Worm (Caenorhabditis elegans) whole organism, L4 larva: Measurements from ENCODE around the gene Y69H2.17.

Experiments used
- F37D6.2 ChIP-seq: sonication (generic microtip); optimal IDR thresholded peaks from 2 replicates; lab custom pipeline; 2016; ENCODE audit warnings: mild to moderate bottlenecking, missing genetic modification characterization, missing compliant biosample characterization
- T20F7.1 ChIP-seq: fragments of 200-800 bp; sonication (Bioruptor generic); optimal IDR thresholded peaks from 2 replicates; lab custom pipeline; 2018; ENCODE audit warnings: mild to moderate bottlenecking, missing genetic modification characterization, missing compliant biosample characterization
- Y105C5A.15 ChIP-seq: fragments of 200-800 bp; sonication (Bioruptor generic); IDR thresholded peaks from 2 replicates; pipeline ENCODE4 v1.3.6; 2022; ENCODE audit warnings: missing genetic modification characterization, missing compliant biosample characterization
- Y5F2A.4 ChIP-seq: fragments of 200-800 bp; sonication (Bioruptor generic); optimal IDR thresholded peaks from 2 replicates; lab custom pipeline; 2018; ENCODE audit warnings: mild to moderate bottlenecking, missing genetic modification characterization, missing compliant biosample characterization
- ZK546.5 ChIP-seq, 2 experiments: sonication (generic microtip); optimal IDR thresholded peaks; 2 replicates each; lab custom pipeline; 2017; ENCODE audit warnings: missing biosample characterization in 2 of 2, missing genetic modification characterization in 2 of 2
- aha-1 ChIP-seq: fragments of 150-350 bp; peaks from one replicate; lab custom pipeline; 2014; ENCODE audit warnings: missing biosample characterization, missing genetic modification characterization
- aly-2 ChIP-seq: sonication (generic microtip); optimal IDR thresholded peaks from 2 replicates; lab custom pipeline; 2018; ENCODE audit warnings: missing biosample characterization, missing genetic modification characterization
- ama-1 ChIP-seq: fragments of 150-350 bp; optimal IDR thresholded peaks from 2 replicates; lab custom pipeline; 2014; ENCODE audit warnings: inconsistent platforms, mixed read lengths
- arid-1 ChIP-seq: fragments of 200-800 bp; sonication (Bioruptor generic); conservative IDR thresholded peaks from 2 replicates; pipeline ENCODE4 v1.3.6; 2022; ENCODE audit warnings: missing genetic modification reagents, missing genetic modification characterization, missing compliant biosample characterization
- ceh-82 ChIP-seq: sonication (generic microtip); optimal IDR thresholded peaks from 2 replicates; lab custom pipeline; 2017; ENCODE audit warnings: missing biosample characterization, missing genetic modification characterization
- cey-2 ChIP-seq: sonication (generic microtip); optimal IDR thresholded peaks from 3 replicates; lab custom pipeline; 2017; ENCODE audit warnings: missing genetic modification characterization, mild to moderate bottlenecking, missing compliant biosample characterization, antibody characterized with exemption, borderline replicate concordance; ENCODE audit not compliant: insufficient read depth
- daf-12 ChIP-seq: fragments of 150-350 bp; optimal IDR thresholded peaks from 2 replicates; lab custom pipeline; 2014; ENCODE audit warnings: missing biosample characterization, missing genetic modification reagents, missing genetic modification characterization
- daf-16 ChIP-seq, 3 experiments: sonication (generic microtip); optimal IDR thresholded peaks; 2 replicates each; lab custom pipeline; 2016 to 2017; ENCODE audit warnings: missing genetic modification characterization in 3 of 3, missing genetic modification reagents in 3 of 3, mild to moderate bottlenecking in 2 of 3, missing compliant biosample characterization in 2 of 3, missing biosample characterization in 1 of 3, moderate library complexity in 1 of 3
- dmd-6 ChIP-seq: fragments of 200-800 bp; sonication (Bioruptor generic); IDR thresholded peaks from 2 replicates; pipeline ENCODE4 v1.3.6; 2022; ENCODE audit warnings: missing genetic modification reagents, missing genetic modification characterization, missing compliant biosample characterization
- dmd-9 ChIP-seq: fragments of 200-800 bp; sonication (Bioruptor generic); IDR thresholded peaks from 2 replicates; pipeline ENCODE4 v1.3.6; 2022; ENCODE audit warnings: missing genetic modification reagents, missing genetic modification characterization, missing compliant biosample characterization
- egl-43 ChIP-seq: fragments of 200-800 bp; sonication (Bioruptor generic); IDR thresholded peaks from 2 replicates; pipeline ENCODE4 v1.3.6; 2022; ENCODE audit warnings: missing genetic modification reagents, missing genetic modification characterization, missing compliant biosample characterization
- gei-8 ChIP-seq: fragments of 200-800 bp; sonication (Bioruptor generic); optimal IDR thresholded peaks from 2 replicates; lab custom pipeline; 2018; ENCODE audit warnings: mild to moderate bottlenecking, missing genetic modification characterization, missing compliant biosample characterization
- hif-1 ChIP-seq, 2 experiments: sonication (generic microtip); optimal IDR thresholded peaks; 2 replicates each; lab custom pipeline; 2016 to 2017; ENCODE audit warnings: missing compliant biosample characterization in 2 of 2, missing genetic modification characterization in 2 of 2, missing genetic modification reagents in 2 of 2, missing genotype in 2 of 2, mild to moderate bottlenecking in 1 of 2
- hlh-11 ChIP-seq: fragments of 200-800 bp; sonication (Bioruptor generic); optimal IDR thresholded peaks from 2 replicates; lab custom pipeline; 2018; ENCODE audit warnings: mild to moderate bottlenecking, missing genetic modification characterization, missing compliant biosample characterization
- jun-1 ChIP-seq: fragments of 150-350 bp; optimal IDR thresholded peaks from 2 replicates; lab custom pipeline; 2014; ENCODE audit warnings: missing biosample characterization, missing genetic modification reagents, missing genetic modification characterization
- lim-7 ChIP-seq: fragments of 200-800 bp; sonication (Bioruptor generic); IDR thresholded peaks from 2 replicates; pipeline ENCODE4 v1.3.6; 2022; ENCODE audit warnings: missing genetic modification characterization, missing compliant biosample characterization
- lin-1 ChIP-seq: fragments of 200-800 bp; sonication (Bioruptor generic); IDR thresholded peaks from 2 replicates; pipeline ENCODE4 v1.3.6; 2022; ENCODE audit warnings: missing genetic modification reagents, missing genetic modification characterization, missing compliant biosample characterization
- lin-15B ChIP-seq: fragments of 150-350 bp; sonication (generic microtip); optimal IDR thresholded peaks from 3 replicates; lab custom pipeline; 2014; ENCODE audit warnings: missing biosample characterization, missing genetic modification characterization
- lin-29 ChIP-seq: fragments of 200-800 bp; sonication (Bioruptor generic); IDR thresholded peaks from 2 replicates; pipeline ENCODE4 v1.3.6; 2022; ENCODE audit warnings: missing genetic modification reagents, missing genetic modification characterization, missing compliant biosample characterization
- lin-38 ChIP-seq: fragments of 200-800 bp; sonication (Bioruptor generic); IDR thresholded peaks from 2 replicates; pipeline ENCODE4 v1.3.6; 2022; ENCODE audit warnings: missing genetic modification reagents, missing genetic modification characterization, missing compliant biosample characterization
- mdt-29 ChIP-seq: fragments of 200-800 bp; sonication (Bioruptor generic); IDR thresholded peaks from 2 replicates; pipeline ENCODE4 v1.3.6; 2022; ENCODE audit warnings: missing genetic modification reagents, missing genetic modification characterization, missing compliant biosample characterization
- mes-2 ChIP-seq: sonication (generic microtip); optimal IDR thresholded peaks from 2 replicates; lab custom pipeline; 2016; ENCODE audit warnings: missing genotype, mild to moderate bottlenecking, missing genetic modification characterization, missing compliant biosample characterization; ENCODE audit not compliant: poor library complexity, severe bottlenecking
- mxl-3 ChIP-seq: fragments of 200-800 bp; sonication (Bioruptor generic); optimal IDR thresholded peaks from 2 replicates; lab custom pipeline; 2018; ENCODE audit warnings: mild to moderate bottlenecking, missing genetic modification characterization, missing compliant biosample characterization
- nhr-10 ChIP-seq: fragments of 150-350 bp; optimal IDR thresholded peaks from 2 replicates; lab custom pipeline; 2014; ENCODE audit warnings: missing biosample characterization, missing genetic modification characterization
- nhr-102 ChIP-seq: sonication (generic microtip); optimal IDR thresholded peaks from 2 replicates; lab custom pipeline; 2016; ENCODE audit warnings: mild to moderate bottlenecking, missing genetic modification characterization, moderate library complexity, missing compliant biosample characterization
- nhr-111 ChIP-seq: fragments of 200-800 bp; sonication (Bioruptor generic); optimal IDR thresholded peaks from 2 replicates; lab custom pipeline; 2018; ENCODE audit warnings: mild to moderate bottlenecking, missing genetic modification characterization, missing compliant biosample characterization
- nhr-28 ChIP-seq: fragments of 150-350 bp; optimal IDR thresholded peaks from 2 replicates; lab custom pipeline; 2014; ENCODE audit warnings: missing biosample characterization, missing genetic modification characterization
- nhr-41 ChIP-seq: fragments of 200-800 bp; sonication (Bioruptor generic); IDR thresholded peaks from 2 replicates; pipeline ENCODE4 v1.3.6; 2022; ENCODE audit warnings: missing genetic modification reagents, missing genetic modification characterization, missing compliant biosample characterization
- nhr-42 ChIP-seq: fragments of 200-800 bp; sonication (Bioruptor generic); IDR thresholded peaks from 2 replicates; pipeline ENCODE4 v1.3.6; 2022; ENCODE audit warnings: missing genetic modification characterization, missing compliant biosample characterization
- nhr-48 ChIP-seq: sonication (generic microtip); optimal IDR thresholded peaks from 2 replicates; lab custom pipeline; 2016; ENCODE audit warnings: mild to moderate bottlenecking, missing genetic modification characterization, missing compliant biosample characterization
- nhr-77 ChIP-seq: fragments of 150-350 bp; optimal IDR thresholded peaks from 2 replicates; lab custom pipeline; 2014; ENCODE audit warnings: missing biosample characterization, missing genetic modification characterization
- pha-4 ChIP-seq, 2 experiments: fragments of 150-350 bp in 1 of 2; fragments of 200-800 bp in 1 of 2; sonication (Bioruptor generic) in 1 of 2; IDR thresholded peaks in 1 of 2; optimal IDR thresholded peaks in 1 of 2; 2 replicates each; pipeline versions ENCODE4 v1.3.6 to Lab custom; 2014 to 2022; ENCODE audit warnings: missing genetic modification characterization in 2 of 2, missing genetic modification reagents in 2 of 2, missing biosample characterization in 1 of 2, missing compliant biosample characterization in 1 of 2
- pqm-1 ChIP-seq: sonication (generic microtip); optimal IDR thresholded peaks from 2 replicates; lab custom pipeline; 2017; ENCODE audit warnings: missing biosample characterization, missing genetic modification characterization
- rbr-2 ChIP-seq: sonication (generic microtip); optimal IDR thresholded peaks from 2 replicates; lab custom pipeline; 2016; ENCODE audit warnings: missing genotype, missing genetic modification characterization, missing compliant biosample characterization
- set-16 ChIP-seq: fragments of 200-800 bp; sonication (Bioruptor generic); IDR thresholded peaks from 2 replicates; pipeline ENCODE4 v1.3.6; 2022; ENCODE audit warnings: missing genetic modification reagents, missing genetic modification characterization, missing compliant biosample characterization
- spr-1 ChIP-seq: sonication (generic microtip); optimal IDR thresholded peaks from 2 replicates; lab custom pipeline; 2016; ENCODE audit warnings: mild to moderate bottlenecking, missing genetic modification characterization, missing compliant biosample characterization
- unc-39 ChIP-seq: sonication (generic microtip); optimal IDR thresholded peaks from 2 replicates; lab custom pipeline; 2017; ENCODE audit warnings: missing biosample characterization, missing genetic modification characterization
- unc-62 ChIP-seq, 3 experiments: fragments of 150-350 bp in 1 of 3; sonication (generic microtip); optimal IDR thresholded peaks in 2 of 3; peaks in 1 of 3; 1 replicate in 1 of 3; 2 replicates in 2 of 3; lab custom pipeline; 2014 to 2017; ENCODE audit warnings: missing biosample characterization in 3 of 3, missing genetic modification characterization in 3 of 3, missing genetic modification reagents in 3 of 3, missing genotype in 1 of 3
- vab-7 ChIP-seq: fragments of 200-800 bp; sonication (Bioruptor generic); IDR thresholded peaks from 2 replicates; pipeline ENCODE4 v1.3.6; 2022; ENCODE audit warnings: missing genetic modification reagents, missing genetic modification characterization, missing compliant biosample characterization
- zip-11 ChIP-seq: fragments of 200-800 bp; sonication (Bioruptor generic); IDR thresholded peaks from 2 replicates; pipeline ENCODE4 v1.3.6; 2022; ENCODE audit warnings: missing genetic modification characterization, missing compliant biosample characterization
- zip-2 ChIP-seq: fragments of 150-350 bp; optimal IDR thresholded peaks from 2 replicates; lab custom pipeline; 2014; ENCODE audit warnings: missing biosample characterization, missing genetic modification characterization

The Y69H2.17 gene

ce11 chrV:18695469-18695868, 10.7 kb downstream of the Y69H2.17 start:
- no peak for TF ChIP-seq unc-62 (GFP tag; optimal IDR thresholded peaks at IDR 0.05 in 1 of 2; lab: Kevin White, UChicago)
- TF ChIP-seq unc-62 (tag; optimal IDR thresholded peaks at IDR 0.05; lab: Kevin White, UChicago) = no peak
- no peak for TF ChIP-seq ceh-82 (tag; lab: Kevin White, UChicago)
- TF ChIP-seq ZK546.5 (tag; optimal IDR thresholded peaks at IDR 0.05; lab: Kevin White, UChicago) = no peak
- no peak for TF ChIP-seq pqm-1
- peak; percentile 56; the same call in 1 of the 2 replicates for TF ChIP-seq set-16
- TF ChIP-seq egl-43 (GFP tag; lab: Robert Waterston, UW) = 0 out of 2 replicates have a peak, but pooled peaks have one; percentile 3

ce11 chrV:18699326-18699725, 14.6 kb downstream of the Y69H2.17 start, which contains the start of gene nhr-241:
Gene nhr-241, plus strand, starts transcription at chrV:18699451.
- TF ChIP-seq unc-39 (tag; lab: Kevin White, UChicago) (no peak), hif-1 (tag; optimal IDR thresholded peaks at IDR 0.05; lab: Kevin White, UChicago) (no peak), gei-8 (GFP tag; lab: Kevin White, UChicago) (no peak), aly-2 (tag; lab: Kevin White, UChicago) (no peak), pha-4 (GFP tag; IDR thresholded peaks at IDR 0.05; lab: Robert Waterston, UW) (no peak), pha-4 (tag; optimal IDR thresholded peaks at IDR 0.05; lab: Kevin White, UChicago) (no peak), lin-29 (GFP tag; lab: Robert Waterston, UW) (no peak), lin-15B (tag; lab: Kevin White, UChicago) (no peak), lin-38 (GFP tag; lab: Robert Waterston, UW) (no peak), set-16 (peak; percentile 84), egl-43 (GFP tag; lab: Robert Waterston, UW) (0 out of 2 replicates have a peak, but pooled peaks have one; percentile 46), lin-1 (GFP tag; lab: Robert Waterston, UW) (no peak), Y105C5A.15 (GFP tag; lab: Robert Waterston, UW) (no peak), aha-1 (tag; lab: Kevin White, UChicago) (peak; percentile 51)
- TF ChIP-seq, all 104 proteins: peak for 3

ce11 chrV:18701306-18701705, 16.6 kb downstream of the Y69H2.17 start, which contains the start of gene Y69H2.9:
Gene Y69H2.9, plus strand, starts transcription at chrV:18701538.
- TF ChIP-seq dmd-6 (peak; percentile 52; the same call in 1 of the 2 replicates), arid-1 (no peak), nhr-102 (tag; lab: Kevin White, UChicago) (no peak), zip-11 (GFP tag; lab: Robert Waterston, UW) (no peak), F37D6.2 (tag; lab: Kevin White, UChicago) (no peak), nhr-41 (GFP tag; lab: Robert Waterston, UW) (no peak), Y5F2A.4 (GFP tag; lab: Kevin White, UChicago) (no peak), nhr-111 (GFP tag; lab: Kevin White, UChicago) (no peak), lim-7 (GFP tag; lab: Robert Waterston, UW) (no peak), hlh-11 (tag; lab: Kevin White, UChicago) (peak; percentile 74), mdt-29 (GFP tag; lab: Robert Waterston, UW) (no peak), dmd-9 (no peak), T20F7.1 (GFP tag; lab: Kevin White, UChicago) (no peak), hif-1 (tag; optimal IDR thresholded peaks at IDR 0.05; lab: Kevin White, UChicago) (no peak), mes-2 (tag; lab: Kevin White, UChicago) (no peak), nhr-42 (GFP tag; lab: Robert Waterston, UW) (no peak), vab-7 (no peak), nhr-28 (tag; lab: Kevin White, UChicago) (peak; percentile 77), spr-1 (tag; lab: Kevin White, UChicago) (no peak), jun-1 (tag; lab: Kevin White, UChicago) (no peak), cey-2 (tag; lab: Kevin White, UChicago) (no peak), nhr-48 (tag; lab: Kevin White, UChicago) (peak; percentile 57), nhr-10 (no peak), daf-12 (tag; lab: Kevin White, UChicago) (no peak), mxl-3 (GFP tag; lab: Kevin White, UChicago) (no peak), zip-2 (no peak), daf-16 (GFP tag; optimal IDR thresholded peaks at IDR 0.05; lab: Kevin White, UChicago) (no peak), daf-16 (tag; optimal IDR thresholded peaks at IDR 0.05; lab: Kevin White, UChicago) (peak; percentile 80), nhr-77 (tag; lab: Kevin White, UChicago) (peak; percentile 3), lin-1 (GFP tag; lab: Robert Waterston, UW) (no peak), lin-15B (tag; lab: Kevin White, UChicago) (no peak), pqm-1 (peak; percentile 79), rbr-2 (tag; lab: Kevin White, UChicago) (no peak), ama-1 (lab: Kevin White, UChicago) (no peak)
